Worm (Caenorhabditis elegans): Measurements from ENCODE around the gene gln-5.

ce11 chrIV:17280441-17280939 is 7.0 kb upstream of the gln-5 start:
- TF ChIP-seq flt-1 (GFP tag; IDR thresholded peaks at IDR 0.05) (no peak), T22C8.4 (GFP tag; IDR thresholded peaks at IDR 0.05) (no peak)
